Fruit fly (Drosophila melanogaster) whole organism, embryonic: Measurements from ENCODE around the gene CG4230.

ENCODE experiments used
- Adf1 ChIP-seq: fragments of 200-800 bp; sonication (Bioruptor generic); IDR thresholded peaks from 2 replicates; pipeline ENCODE4 v1.3.6; 2022; ENCODE audit warnings: missing biosample characterization, missing genetic modification characterization
- Antp ChIP-seq: fragments of 200-800 bp; sonication (Bioruptor generic); optimal IDR thresholded peaks from 3 replicates; lab custom pipeline; 2016; ENCODE audit warnings: missing biosample characterization, missing genetic modification characterization
- Awh ChIP-seq: fragments of 200-800 bp; sonication (Bioruptor generic); IDR thresholded peaks from 2 replicates; pipeline ENCODE4, ENCODE4 v1.3.6; 2022; ENCODE audit warnings: missing biosample characterization, missing genetic modification characterization
- BEAF-32 ChIP-seq: fragments of 200-800 bp; sonication (Bioruptor generic); optimal IDR thresholded peaks from 3 replicates; lab custom pipeline; 2017; ENCODE audit warnings: missing biosample characterization, missing genetic modification characterization, mild to moderate bottlenecking, moderate library complexity, missing genetic modification reagents
- CG10543 ChIP-seq: fragments of 200-800 bp; sonication (Bioruptor generic); optimal IDR thresholded peaks from 3 replicates; lab custom pipeline; 2017; ENCODE audit warnings: missing biosample characterization, mild to moderate bottlenecking, missing genetic modification characterization, moderate library complexity
- CG11247 ChIP-seq: fragments of 200-800 bp; sonication (Bioruptor generic); IDR thresholded peaks from 2 replicates; pipeline ENCODE4 v1.3.6; 2022; ENCODE audit warnings: missing biosample characterization, missing genetic modification characterization
- CG11723 ChIP-seq: fragments of 200-800 bp; sonication (Bioruptor generic); optimal IDR thresholded peaks from 2 replicates; lab custom pipeline; 2017; ENCODE audit warnings: missing biosample characterization, mild to moderate bottlenecking, missing genetic modification characterization
- CG12219 ChIP-seq: fragments of 200-800 bp; sonication (Bioruptor generic); optimal IDR thresholded peaks from 3 replicates; lab custom pipeline; 2018; ENCODE audit warnings: missing biosample characterization, mild to moderate bottlenecking, missing genetic modification characterization
- CG13123 ChIP-seq: fragments of 200-800 bp; sonication (Bioruptor generic); optimal IDR thresholded peaks from 2 replicates; lab custom pipeline; 2016; ENCODE audit warnings: missing biosample characterization, missing genetic modification characterization
- CG13624 ChIP-seq: fragments of 200-800 bp; sonication (Bioruptor generic); optimal IDR thresholded peaks from 2 replicates; lab custom pipeline; 2016; ENCODE audit warnings: missing biosample characterization, missing genetic modification characterization
- CG13775 ChIP-seq: fragments of 200-800 bp; sonication (Bioruptor generic); optimal IDR thresholded peaks from 3 replicates; lab custom pipeline; 2017; ENCODE audit warnings: missing biosample characterization, mild to moderate bottlenecking, missing genetic modification characterization
- CG14965 ChIP-seq: fragments of 200-800 bp; sonication (Bioruptor generic); optimal IDR thresholded peaks from 2 replicates; lab custom pipeline; 2016; ENCODE audit warnings: missing biosample characterization, missing genetic modification characterization, borderline replicate concordance
- CG30020 ChIP-seq: fragments of 200-800 bp; optimal IDR thresholded peaks from 2 replicates; lab custom pipeline; 2019; ENCODE audit warnings: missing biosample characterization, mild to moderate bottlenecking, missing genetic modification characterization, moderate library complexity
- CG30431 ChIP-seq: fragments of 200-800 bp; sonication (Bioruptor generic); optimal IDR thresholded peaks from 2 replicates; lab custom pipeline; 2017; ENCODE audit warnings: missing biosample characterization, missing genetic modification characterization
- CG34422 ChIP-seq: fragments of 200-800 bp; sonication (Bioruptor generic); IDR thresholded peaks from 3 replicates; pipeline ENCODE4 v1.3.6; 2022; ENCODE audit warnings: missing biosample characterization, missing genetic modification characterization
- CG4360 ChIP-seq: fragments of 200-800 bp; sonication (Bioruptor generic); IDR thresholded peaks from 2 replicates; pipeline ENCODE4 v1.3.6; 2022; ENCODE audit warnings: missing biosample characterization, missing genetic modification characterization
- CG4617 ChIP-seq: fragments of 200-800 bp; sonication (Bioruptor generic); optimal IDR thresholded peaks from 3 replicates; lab custom pipeline; 2016; ENCODE audit warnings: missing biosample characterization, missing genetic modification characterization, borderline replicate concordance
- CG6654 ChIP-seq: fragments of 200-800 bp; sonication (Bioruptor generic); optimal IDR thresholded peaks from 2 replicates; lab custom pipeline; 2017; ENCODE audit warnings: missing biosample characterization, mild to moderate bottlenecking, missing genetic modification characterization
- CG6765 ChIP-seq: fragments of 200-800 bp; sonication (Bioruptor generic); optimal IDR thresholded peaks from 3 replicates; lab custom pipeline; 2017; ENCODE audit warnings: missing biosample characterization, mild to moderate bottlenecking, missing genetic modification characterization
- CG7271 ChIP-seq: fragments of 200-800 bp; sonication (Bioruptor generic); optimal IDR thresholded peaks from 2 replicates; lab custom pipeline; 2018; ENCODE audit warnings: missing biosample characterization, mild to moderate bottlenecking, missing genetic modification characterization, moderate library complexity
- CG7357 ChIP-seq: fragments of 200-800 bp; sonication (Bioruptor generic); IDR thresholded peaks from 3 replicates; pipeline ENCODE4 v1.3.6; 2022; ENCODE audit warnings: missing biosample characterization, missing genetic modification characterization
- CG7963 ChIP-seq: fragments of 200-800 bp; sonication (Bioruptor generic); IDR thresholded peaks from 3 replicates; pipeline ENCODE4 v1.3.6; 2022; ENCODE audit warnings: missing biosample characterization, missing genetic modification characterization; ENCODE audit not compliant: partially characterized antibody
- CG8281 ChIP-seq: fragments of 200-800 bp; sonication (Bioruptor generic); optimal IDR thresholded peaks from 2 replicates; lab custom pipeline; 2018; ENCODE audit warnings: missing biosample characterization, mild to moderate bottlenecking, missing genetic modification characterization, moderate library complexity
- CG9437 ChIP-seq: fragments of 200-800 bp; sonication (Bioruptor generic); optimal IDR thresholded peaks from 2 replicates; lab custom pipeline; 2018; ENCODE audit warnings: missing biosample characterization, mild to moderate bottlenecking, missing genetic modification characterization
- CG9932 ChIP-seq: fragments of 200-800 bp; sonication (Bioruptor generic); IDR thresholded peaks from 2 replicates; pipeline ENCODE4 v1.3.6; 2022; ENCODE audit warnings: missing biosample characterization, missing genetic modification characterization
- Dip2 ChIP-seq: fragments of 200-800 bp; sonication (Bioruptor generic); IDR thresholded peaks from 2 replicates; pipeline ENCODE4 v1.3.6; 2022; ENCODE audit warnings: missing biosample characterization, missing genetic modification characterization
- Doc2 ChIP-seq: fragments of 200-800 bp; sonication (Bioruptor generic); IDR thresholded peaks from 2 replicates; pipeline ENCODE4 v1.3.6; 2022; ENCODE audit warnings: missing biosample characterization, missing genetic modification characterization
- HLH54F ChIP-seq: fragments of 200-800 bp; sonication (Bioruptor generic); optimal IDR thresholded peaks from 3 replicates; lab custom pipeline; 2016; ENCODE audit warnings: missing biosample characterization, missing genetic modification characterization
- Hey ChIP-seq: fragments of 200-800 bp; sonication (Bioruptor generic); optimal IDR thresholded peaks from 3 replicates; lab custom pipeline; 2018; ENCODE audit warnings: missing biosample characterization, mild to moderate bottlenecking, missing genetic modification characterization
- Lpt ChIP-seq: fragments of >200 bp; optimal IDR thresholded peaks from 2 replicates; lab custom pipeline; 2018; ENCODE audit warnings: missing biosample characterization, missing genetic modification characterization
- MESR4 ChIP-seq: fragments of 200-800 bp; sonication (Bioruptor generic); optimal IDR thresholded peaks from 2 replicates; lab custom pipeline; 2018; ENCODE audit warnings: missing biosample characterization, mild to moderate bottlenecking, missing genetic modification characterization, moderate library complexity
- Opbp ChIP-seq: fragments of 200-800 bp; sonication (Bioruptor generic); IDR thresholded peaks from 3 replicates; pipeline ENCODE4 v1.3.6; 2022; ENCODE audit warnings: missing biosample characterization, missing genetic modification characterization; ENCODE audit not compliant: partially characterized antibody
- Ptx1 ChIP-seq: fragments of 200-800 bp; sonication (Bioruptor generic); IDR thresholded peaks from 2 replicates; pipeline ENCODE4 v1.3.6; 2022; ENCODE audit warnings: missing biosample characterization, missing genetic modification characterization
- Six4 ChIP-seq: fragments of 200-800 bp; sonication (Bioruptor generic); optimal IDR thresholded peaks from 2 replicates; lab custom pipeline; 2016; ENCODE audit warnings: missing biosample characterization, missing genetic modification characterization
- Spps ChIP-seq: fragments of 200-800 bp; sonication (Bioruptor generic); optimal IDR thresholded peaks from 2 replicates; lab custom pipeline; 2018; ENCODE audit warnings: missing biosample characterization, mild to moderate bottlenecking, missing genetic modification characterization
- Sry-δ ChIP-seq: fragments of 200-800 bp; sonication (Bioruptor generic); optimal IDR thresholded peaks from 2 replicates; lab custom pipeline; 2016; ENCODE audit warnings: missing biosample characterization, missing genetic modification characterization
- Xbp1 ChIP-seq: fragments of 200-800 bp; sonication (Bioruptor generic); optimal IDR thresholded peaks from 3 replicates; lab custom pipeline; 2016; ENCODE audit warnings: missing biosample characterization, mild to moderate bottlenecking, missing genetic modification characterization
- ase ChIP-seq: fragments of 200-800 bp; sonication (Bioruptor generic); IDR thresholded peaks from 3 replicates; pipeline ENCODE4 v1.3.6; 2022; ENCODE audit warnings: missing biosample characterization, missing genetic modification characterization
- bigmax ChIP-seq: fragments of 200-800 bp; sonication (Bioruptor generic); optimal IDR thresholded peaks from 2 replicates; lab custom pipeline; 2018; ENCODE audit warnings: missing biosample characterization, mild to moderate bottlenecking, missing genetic modification characterization
- cas ChIP-seq: fragments of 200-800 bp; sonication (Bioruptor generic); IDR thresholded peaks from 2 replicates; pipeline ENCODE4 v1.3.6; 2022; ENCODE audit warnings: missing biosample characterization, missing genetic modification characterization
- disco-r ChIP-seq: fragments of 200-800 bp; sonication (Bioruptor generic); optimal IDR thresholded peaks from 2 replicates; lab custom pipeline; 2016; ENCODE audit warnings: missing biosample characterization, missing genetic modification characterization
- dpn ChIP-seq, 2 experiments: fragments of 200-800 bp; sonication (Bioruptor generic); optimal IDR thresholded peaks; 3 replicates each; lab custom pipeline; 2016; ENCODE audit warnings: missing biosample characterization in 2 of 2, missing genetic modification characterization in 2 of 2
- fu2 ChIP-seq: fragments of 200-800 bp; sonication (Bioruptor generic); optimal IDR thresholded peaks from 2 replicates; lab custom pipeline; 2016; ENCODE audit warnings: missing biosample characterization, missing genetic modification characterization
- grau ChIP-seq: fragments of 200-800 bp; optimal IDR thresholded peaks from 3 replicates; lab custom pipeline; 2019; ENCODE audit warnings: missing biosample characterization, mild to moderate bottlenecking, missing genetic modification characterization, moderate library complexity
- klu ChIP-seq: fragments of 200-800 bp; sonication (Bioruptor generic); IDR thresholded peaks from 2 replicates; pipeline ENCODE4 v1.3.6; 2022; ENCODE audit warnings: missing biosample characterization, missing genetic modification characterization
- lov ChIP-seq, 2 experiments: fragments of 200-800 bp in 1 of 2; fragments of >200 bp in 1 of 2; sonication (Bioruptor generic) in 1 of 2; IDR thresholded peaks in 1 of 2; optimal IDR thresholded peaks in 1 of 2; 2 replicates in 1 of 2; 3 replicates in 1 of 2; pipeline versions ENCODE4 v1.3.6 to Lab custom; 2017 to 2022; ENCODE audit warnings: missing biosample characterization in 1 of 2, missing genetic modification characterization in 1 of 2
- org-1 ChIP-seq: fragments of 200-800 bp; sonication (Bioruptor generic); optimal IDR thresholded peaks from 2 replicates; lab custom pipeline; 2017; ENCODE audit warnings: missing biosample characterization, missing genetic modification characterization
- slp2 ChIP-seq: fragments of 200-800 bp; sonication (Bioruptor generic); optimal IDR thresholded peaks from 2 replicates; lab custom pipeline; 2016; ENCODE audit warnings: missing biosample characterization, missing genetic modification characterization
- stwl ChIP-seq: fragments of 200-800 bp; sonication (Bioruptor generic); optimal IDR thresholded peaks from 3 replicates; lab custom pipeline; 2018; ENCODE audit warnings: missing biosample characterization, mild to moderate bottlenecking, missing genetic modification characterization, moderate library complexity
- zf30C ChIP-seq: fragments of 200-800 bp; sonication (Bioruptor generic); optimal IDR thresholded peaks from 3 replicates; lab custom pipeline; 2018; ENCODE audit warnings: missing biosample characterization, mild to moderate bottlenecking, missing genetic modification characterization

The CG4230 gene

DNA sequence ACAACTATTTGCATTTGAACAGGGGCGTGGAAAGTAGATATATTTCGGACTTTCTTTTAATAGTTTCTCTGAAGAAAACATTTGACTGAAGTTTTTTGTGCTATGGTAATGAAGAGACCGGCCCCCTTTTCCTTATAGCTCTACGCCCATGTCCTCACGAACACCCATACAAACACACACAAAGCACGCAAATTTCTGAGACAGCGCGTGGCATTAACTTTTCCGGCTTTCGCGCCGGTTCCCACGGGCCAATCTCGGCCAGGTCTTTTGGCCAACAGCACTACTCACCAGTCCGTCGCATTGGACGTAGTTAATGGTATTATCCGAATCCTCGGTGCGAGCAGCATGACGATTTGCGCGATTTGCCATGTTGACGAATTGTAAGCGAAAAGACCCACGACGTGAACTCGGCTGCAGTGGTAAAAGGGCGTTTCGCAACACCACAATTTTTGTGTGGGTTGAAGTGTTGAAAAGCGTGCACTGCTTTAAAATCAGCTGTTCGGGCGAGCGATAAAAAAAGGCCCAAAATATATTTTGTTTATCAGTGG, 43.6 kb upstream of the CG4230 start, which contains the start of gene senju (continued):
- TF ChIP-seq grau (tag; lab: Kevin White, UChicago), result peak; percentile 77
- TF ChIP-seq CG6654 (GFP tag; lab: Kevin White, UChicago), result peak; percentile 60
- TF ChIP-seq Hey (tag; lab: Kevin White, UChicago), result peak; percentile 69
- peak; percentile 81 for TF ChIP-seq HLH54F (GFP tag; lab: Kevin White, UChicago)
- peak; percentile 88 for TF ChIP-seq Xbp1 (GFP tag; lab: Kevin White, UChicago)
- peak; percentile 84 for TF ChIP-seq Six4 (GFP tag; lab: Kevin White, UChicago)
- TF ChIP-seq CG13775 (GFP tag; lab: Kevin White, UChicago), result peak; percentile 84
- peak; percentile 81 for TF ChIP-seq CG6765
- peak; percentile 70 for TF ChIP-seq CG9437 (GFP tag; lab: Kevin White, UChicago)
- peak; percentile 51 for TF ChIP-seq slp2
- peak; percentile 41; the same call in 1 of the 2 replicates for TF ChIP-seq klu (GFP tag; lab: Robert Waterston, UW)
- no peak for TF ChIP-seq Doc2 (GFP tag; lab: Robert Waterston, UW)
- TF ChIP-seq Sry-δ (GFP tag; lab: Kevin White, UChicago), result peak; percentile 45
- peak; percentile 62 for TF ChIP-seq Adf1 (GFP tag; lab: Robert Waterston, UW)
- peak; percentile 84 for TF ChIP-seq Ptx1 (GFP tag; lab: Robert Waterston, UW)
- TF ChIP-seq CG30020 (tag; lab: Kevin White, UChicago), result peak; percentile 55
- peak; percentile 56 for TF ChIP-seq CG8281
- peak; percentile 30 for TF ChIP-seq bigmax (GFP tag; lab: Kevin White, UChicago)
- TF ChIP-seq CG7963, result no peak
- no peak for TF ChIP-seq CG7271 (tag; lab: Kevin White, UChicago)
- TF ChIP-seq Lpt (GFP tag; lab: Kevin White, UChicago), result no peak
- TF ChIP-seq dpn (GFP tag; optimal IDR thresholded peaks at IDR 0.05; lab: Kevin White, UChicago), result peak; percentile 85 to 93
- peak; percentile 94 for TF ChIP-seq CG34422 (GFP tag; lab: Robert Waterston, UW)
- TF ChIP-seq CG7357 (GFP tag; lab: Robert Waterston, UW), result no peak; the same call in 2 of the 3 replicates
- TF ChIP-seq CG30431 (GFP tag; lab: Kevin White, UChicago), result peak; percentile 72
- peak; percentile 85 for TF ChIP-seq org-1
- peak; percentile 0 for TF ChIP-seq zf30C (GFP tag; lab: Kevin White, UChicago)
- TF ChIP-seq BEAF-32 (GFP tag; lab: Kevin White, UChicago), result peak; percentile 57
- TF ChIP-seq MESR4 (GFP tag; lab: Kevin White, UChicago), result peak; percentile 99
- TF ChIP-seq ase (GFP tag; lab: Robert Waterston, UW), result peak; percentile 76
- peak; percentile 51; the same call in 1 of the 2 replicates for TF ChIP-seq CG4360 (GFP tag; lab: Robert Waterston, UW)
- TF ChIP-seq CG10543 (GFP tag; lab: Kevin White, UChicago), result peak; percentile 88
- TF ChIP-seq CG12219 (GFP tag; lab: Kevin White, UChicago), result peak; percentile 71
- peak; percentile 79 for TF ChIP-seq stwl (tag; lab: Kevin White, UChicago)
- TF ChIP-seq disco-r, result peak; percentile 64
- peak; percentile 81 for TF ChIP-seq CG13123 (GFP tag; lab: Kevin White, UChicago)
- TF ChIP-seq Opbp, result peak; percentile 100
- TF ChIP-seq CG4617, result peak; percentile 95
- peak; percentile 90 for TF ChIP-seq Antp (GFP tag; lab: Kevin White, UChicago)
- peak; percentile 54; the same call in 1 of the 2 replicates for TF ChIP-seq cas (GFP tag; lab: Robert Waterston, UW)
- TF ChIP-seq lov (optimal IDR thresholded peaks at IDR 0.05; lab: Kevin White, UChicago), result no peak
- TF ChIP-seq lov (GFP tag; IDR thresholded peaks at IDR 0.05; lab: Robert Waterston, UW), result peak; percentile 55; the same call in 2 of the 3 replicates
- peak; percentile 25 for TF ChIP-seq CG14965 (GFP tag; lab: Kevin White, UChicago)
- TF ChIP-seq fu2 (GFP tag; lab: Kevin White, UChicago), result peak; percentile 88
- peak; percentile 46 for TF ChIP-seq Spps (tag; lab: Kevin White, UChicago)
- TF ChIP-seq CG13624 (GFP tag; lab: Kevin White, UChicago), result peak; percentile 89
- TF ChIP-seq Awh, result peak; percentile 83
- TF ChIP-seq Dip2 (GFP tag; lab: Robert Waterston, UW), result no peak
- peak; percentile 81 for TF ChIP-seq CG11723
- peak; percentile 83 for TF ChIP-seq CG11247 (GFP tag; lab: Robert Waterston, UW)
- peak; percentile 83 for TF ChIP-seq CG9932 (GFP tag; lab: Robert Waterston, UW)
